Fruit fly (Drosophila melanogaster): ENCODE measurements around the gene CG43127.

CG43127 gene

DNA sequence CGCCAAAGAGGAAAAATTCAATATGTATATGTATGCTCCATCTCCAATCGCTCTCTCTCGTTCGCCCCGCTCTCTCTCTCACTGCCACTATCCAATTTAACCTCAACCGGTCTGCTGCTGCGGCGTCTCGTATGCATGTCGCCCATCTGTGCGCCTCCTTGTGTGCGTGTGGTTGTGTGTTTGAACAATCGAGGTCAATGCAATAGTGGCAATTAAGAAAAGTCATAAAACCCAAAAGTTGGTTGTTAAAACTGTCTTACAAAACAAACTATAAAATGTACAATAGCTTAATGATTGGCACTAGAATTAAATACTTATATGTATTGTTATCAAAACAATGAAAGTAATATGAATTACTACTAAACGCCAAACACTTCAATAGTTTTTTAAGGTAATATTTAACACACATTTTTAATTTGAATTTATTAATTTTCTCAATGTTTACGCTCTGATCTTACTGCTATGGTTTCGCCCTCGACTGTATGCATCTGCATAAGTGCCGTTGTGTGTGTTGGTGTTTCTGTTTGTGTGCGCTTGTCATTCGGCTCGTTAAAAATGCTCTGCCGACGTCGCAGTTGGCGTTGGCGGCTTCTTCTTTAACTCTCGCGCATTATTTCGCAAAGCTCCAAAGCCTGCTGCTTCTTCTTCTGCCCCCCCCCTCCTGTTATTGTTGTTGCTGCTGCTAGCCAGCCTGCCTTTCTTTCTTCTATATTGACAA, 40.2 kb upstream of the CG43127 start (continued):
- TF ChIP-seq CrebA (GFP tag; optimal IDR thresholded peaks at IDR 0.05; ENCODE audit: borderline replicate concordance) (no peak), Dif (GFP tag; optimal IDR thresholded peaks at IDR 0.05; ENCODE audit: partially characterized antibody) (peak; percentile 82), Vsx2 (GFP tag; optimal IDR thresholded peaks at IDR 0.05; ENCODE audit: partially characterized antibody) (no peak), ey (GFP tag; optimal IDR thresholded peaks at IDR 0.05) (peak; percentile 95), dsf (GFP tag; optimal IDR thresholded peaks at IDR 0.05; ENCODE audit: borderline replicate concordance) (peak; percentile 88), GATAd (GFP tag; optimal IDR thresholded peaks at IDR 0.05) (peak; percentile 68), Jra (GFP tag; optimal IDR thresholded peaks at IDR 0.05) (peak; percentile 93), HLH106 (tag; optimal IDR thresholded peaks at IDR 0.05) (peak; percentile 99), h (GFP tag; optimal IDR thresholded peaks at IDR 0.05) (peak; percentile 99), usp (GFP tag; optimal IDR thresholded peaks at IDR 0.05) (no peak), Myc (optimal IDR thresholded peaks at IDR 0.05) (no peak)

DNA sequence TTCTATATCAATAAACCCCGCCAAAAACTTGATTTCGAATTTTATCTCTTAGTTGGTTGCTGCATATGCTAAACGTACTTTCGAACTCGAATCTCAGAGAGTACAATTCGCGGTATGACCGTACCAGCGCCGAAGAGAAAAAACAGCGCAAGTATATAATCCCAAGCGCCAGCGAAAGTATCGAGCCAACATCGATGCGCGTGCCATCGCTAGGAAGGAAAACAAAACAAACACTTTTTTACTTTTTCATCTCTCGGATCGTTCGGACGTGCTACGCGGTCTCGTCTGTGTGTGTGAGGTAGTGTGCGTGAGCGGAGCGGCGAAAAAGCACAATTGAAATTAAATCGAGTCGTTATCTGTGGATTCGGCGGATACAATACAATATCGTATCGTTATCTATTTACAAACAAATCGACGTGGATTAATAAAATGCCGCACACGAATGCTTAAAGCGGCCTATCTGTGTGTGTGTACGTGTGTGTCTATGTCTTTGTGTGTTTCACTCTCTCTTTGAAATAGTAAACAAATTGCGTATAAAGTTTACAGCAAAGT, 39.2 kb upstream of the CG43127 start, which contains the start of gene simj:
Gene simj, plus strand, starts transcription at position 229 of the 552 bp plus-strand sequence.
- peak; percentile 53 for TF ChIP-seq OdsH (GFP tag; optimal IDR thresholded peaks at IDR 0.05)
- TF ChIP-seq pan (optimal IDR thresholded peaks at IDR 0.05): no peak
- peak; percentile 48 for TF ChIP-seq sv (GFP tag; optimal IDR thresholded peaks at IDR 0.05)
- TF ChIP-seq dmrt93B (GFP tag; optimal IDR thresholded peaks at IDR 0.05): no peak
- TF ChIP-seq dl (GFP tag; optimal IDR thresholded peaks at IDR 0.05; ENCODE audit: insufficient read depth in 1 of 2, partially characterized antibody in 2 of 2): no peak
- peak; percentile 81 for TF ChIP-seq h (GFP tag; optimal IDR thresholded peaks at IDR 0.05)
- no peak for TF ChIP-seq GATAd (GFP tag; optimal IDR thresholded peaks at IDR 0.05)
- TF ChIP-seq psq (GFP tag; optimal IDR thresholded peaks at IDR 0.05): peak; percentile 41
- TF ChIP-seq woc (GFP tag; optimal IDR thresholded peaks at IDR 0.05): peak; percentile 51
- no peak for TF ChIP-seq dsf (GFP tag; optimal IDR thresholded peaks at IDR 0.05; ENCODE audit: borderline replicate concordance)
- TF ChIP-seq jim (GFP tag; optimal IDR thresholded peaks at IDR 0.05): peak; percentile 49
- no peak for TF ChIP-seq CG9705 (GFP tag; optimal IDR thresholded peaks at IDR 0.05)
- TF ChIP-seq Sp1 (GFP tag; optimal IDR thresholded peaks at IDR 0.05): peak; percentile 68
- TF ChIP-seq brk (GFP tag; optimal IDR thresholded peaks at IDR 0.05): peak; percentile 77
- TF ChIP-seq Mio (GFP tag; optimal IDR thresholded peaks at IDR 0.05): no peak
- peak; percentile 54 for TF ChIP-seq CrebA (GFP tag; optimal IDR thresholded peaks at IDR 0.05; ENCODE audit: borderline replicate concordance)
- TF ChIP-seq Dfd (GFP tag; optimal IDR thresholded peaks at IDR 0.05): no peak
- no peak for TF ChIP-seq Hr78 (GFP tag; optimal IDR thresholded peaks at IDR 0.05)
- no peak for TF ChIP-seq Rel (GFP tag; optimal IDR thresholded peaks at IDR 0.05)
- peak; percentile 82 for TF ChIP-seq Rel (tag; optimal IDR thresholded peaks at IDR 0.05)
- TF ChIP-seq br (GFP tag; optimal IDR thresholded peaks at IDR 0.05): peak; percentile 62
- no peak for TF ChIP-seq sage (GFP tag; optimal IDR thresholded peaks at IDR 0.05)
- no peak for TF ChIP-seq Vsx2 (GFP tag; optimal IDR thresholded peaks at IDR 0.05; ENCODE audit: partially characterized antibody)
- TF ChIP-seq Hnf4 (GFP tag; optimal IDR thresholded peaks at IDR 0.05): peak; percentile 60
- peak; percentile 25 for TF ChIP-seq Dif (GFP tag; optimal IDR thresholded peaks at IDR 0.05; ENCODE audit: partially characterized antibody)
- TF ChIP-seq lola (GFP tag; optimal IDR thresholded peaks at IDR 0.05): no peak
- peak; percentile 65 for TF ChIP-seq Myc (optimal IDR thresholded peaks at IDR 0.05)
- no peak for TF ChIP-seq usp (GFP tag; optimal IDR thresholded peaks at IDR 0.05)
- no peak for TF ChIP-seq Abd-B (GFP tag; optimal IDR thresholded peaks at IDR 0.05)
- peak in 1 of 2 experiments; percentile 51 for TF ChIP-seq foxo (GFP tag; optimal IDR thresholded peaks at IDR 0.05)
- TF ChIP-seq N (GFP tag; optimal IDR thresholded peaks at IDR 0.05): peak; percentile 34
- TF ChIP-seq fru (GFP tag; optimal IDR thresholded peaks at IDR 0.05): peak; percentile 59
- TF ChIP-seq ey (GFP tag; optimal IDR thresholded peaks at IDR 0.05): peak; percentile 7
- TF ChIP-seq Hr83 (GFP tag; optimal IDR thresholded peaks at IDR 0.05; ENCODE audit: poor library complexity, severe bottlenecking): peak; percentile 93
- TF ChIP-seq CG32264 (GFP tag; optimal IDR thresholded peaks at IDR 0.05): no peak
- peak; percentile 74 for TF ChIP-seq Jra (GFP tag; optimal IDR thresholded peaks at IDR 0.05)
- TF ChIP-seq HLH106 (tag; optimal IDR thresholded peaks at IDR 0.05): peak; percentile 31
- TF ChIP-seq tai (GFP tag; optimal IDR thresholded peaks at IDR 0.05): peak; percentile 8
- TF ChIP-seq rgr (GFP tag; optimal IDR thresholded peaks at IDR 0.05): peak; percentile 61
